Worm (Caenorhabditis elegans): ENCODE measurements around the gene T11F9.21.

The T11F9.21 gene

DNA sequence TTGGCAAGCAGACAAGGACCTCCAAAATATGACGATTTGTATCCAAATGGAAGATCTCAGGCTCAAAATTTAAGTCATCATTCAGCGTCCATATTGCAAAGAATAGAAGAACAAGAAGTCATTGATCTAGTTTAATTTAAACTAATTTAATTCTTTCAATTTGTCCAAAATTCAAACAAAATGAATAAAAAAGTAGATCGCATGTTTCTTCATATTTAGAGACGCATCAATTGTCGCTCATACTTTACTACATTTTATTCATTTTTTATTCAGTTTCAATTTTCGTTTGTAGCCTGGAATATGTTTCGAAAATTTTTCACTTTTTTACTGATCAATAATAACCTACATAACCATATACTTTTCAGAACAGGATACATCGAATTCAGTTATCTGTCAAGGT lies at the start of gene T11F9.21:
Gene T11F9.21, plus strand, starts transcription at position 301 of the 400 bp plus-strand sequence.
- no peak for TF ChIP-seq aptf-2 (GFP tag; conservative IDR thresholded peaks at IDR 0.05)
- no peak for TF ChIP-seq athp-1 (tag; optimal IDR thresholded peaks at IDR 0.05)
- TF ChIP-seq ZK185.1 (tag; optimal IDR thresholded peaks at IDR 0.05; ENCODE audit: poor library complexity, severe bottlenecking): no peak
- no peak for TF ChIP-seq nfya-1 (tag; optimal IDR thresholded peaks at IDR 0.05; ENCODE audit: borderline replicate concordance, insufficient read depth)
- no peak for TF ChIP-seq nhr-179 (tag; optimal IDR thresholded peaks at IDR 0.05)
- TF ChIP-seq ama-1 (optimal IDR thresholded peaks at IDR 0.05): no peak
- TF ChIP-seq ama-1 (GFP tag; optimal IDR thresholded peaks at IDR 0.05): no peak
- no peak for TF ChIP-seq rcor-1 (GFP tag; IDR thresholded peaks at IDR 0.05)
- no peak for TF ChIP-seq lsl-1 (GFP tag; optimal IDR thresholded peaks at IDR 0.05)
- no peak for TF ChIP-seq F22D6.2 (tag; optimal IDR thresholded peaks at IDR 0.05)
- no peak for TF ChIP-seq mel-28 (tag; optimal IDR thresholded peaks at IDR 0.05; ENCODE audit: borderline replicate concordance)
- TF ChIP-seq zim-3 (tag; optimal IDR thresholded peaks at IDR 0.05): no peak
- TF ChIP-seq ets-4 (GFP tag; optimal IDR thresholded peaks at IDR 0.05): no peak
- TF ChIP-seq lag-1 (GFP tag; IDR thresholded peaks at IDR 0.05): no peak
- TF ChIP-seq gei-17 (GFP tag; optimal IDR thresholded peaks at IDR 0.05): no peak
- TF ChIP-seq nhr-120 (GFP tag; IDR thresholded peaks at IDR 0.05): no peak
- no peak for TF ChIP-seq madf-10 (tag; optimal IDR thresholded peaks at IDR 0.05)
- no peak for TF ChIP-seq chd-7 (tag; optimal IDR thresholded peaks at IDR 0.05)
- TF ChIP-seq zfh-2 (GFP tag; conservative IDR thresholded peaks at IDR 0.05): no peak

DNA sequence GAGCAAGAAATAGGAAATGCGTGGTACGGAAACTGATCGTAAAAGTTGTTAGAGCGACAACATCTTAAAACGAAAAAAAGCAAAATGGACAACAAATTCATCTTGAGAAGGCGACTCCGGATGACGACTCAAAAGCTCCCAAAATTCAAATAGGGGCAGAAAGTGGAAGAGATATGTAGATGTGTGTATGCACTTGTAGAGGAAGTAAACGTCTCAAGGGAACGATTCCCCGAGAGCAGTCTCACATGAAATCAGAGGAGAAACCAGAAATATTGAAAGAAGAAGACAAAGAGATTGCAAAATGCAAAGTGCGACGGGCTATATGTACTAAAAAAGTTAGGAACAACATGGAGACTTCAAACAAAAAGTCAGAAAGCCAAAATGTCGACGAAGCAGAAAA lies 49.1 kb upstream of the T11F9.21 start, which contains the start of gene F57B7.2:
Gene F57B7.2, minus strand, starts transcription at position 101 of the 400 bp plus-strand sequence.
- TF ChIP-seq efl-1 (GFP tag; optimal IDR thresholded peaks at IDR 0.05): no peak
- TF ChIP-seq snpc-3.4 (tag; optimal IDR thresholded peaks at IDR 0.05): no peak
- no peak for TF ChIP-seq ceh-27 (GFP tag; optimal IDR thresholded peaks at IDR 0.05)
- TF ChIP-seq B0336.3 (GFP tag; IDR thresholded peaks at IDR 0.05): no peak
- no peak for TF ChIP-seq mes-4 (tag; optimal IDR thresholded peaks at IDR 0.05)
- TF ChIP-seq hlh-12 (tag; optimal IDR thresholded peaks at IDR 0.05): no peak
- no peak for TF ChIP-seq sea-2 (GFP tag; IDR thresholded peaks at IDR 0.05)
- TF ChIP-seq rcor-1 (GFP tag; IDR thresholded peaks at IDR 0.05): no peak
- no peak for TF ChIP-seq C17E4.6 (GFP tag; IDR thresholded peaks at IDR 0.05)
- TF ChIP-seq K11D2.4 (GFP tag; IDR thresholded peaks at IDR 0.05): no peak
- TF ChIP-seq mcd-1 (GFP tag; IDR thresholded peaks at IDR 0.05): no peak
- no peak for TF ChIP-seq egl-18 (GFP tag; IDR thresholded peaks at IDR 0.05)
- TF ChIP-seq die-1 (tag; optimal IDR thresholded peaks at IDR 0.05): no peak
- TF ChIP-seq ekl-4 (GFP tag; IDR thresholded peaks at IDR 0.05): no peak
- no peak for TF ChIP-seq bed-2 (GFP tag; IDR thresholded peaks at IDR 0.05)
- no peak for TF ChIP-seq hrde-1 (tag; optimal IDR thresholded peaks at IDR 0.05; ENCODE audit: borderline replicate concordance)
- no peak for TF ChIP-seq ceh-40 (GFP tag; IDR thresholded peaks at IDR 0.05)

- no peak for TF ChIP-seq Y53F4B.3 (GFP tag; IDR thresholded peaks at IDR 0.05)
- no peak for TF ChIP-seq sdz-38 (tag; optimal IDR thresholded peaks at IDR 0.05)
- TF ChIP-seq cebp-2 (GFP tag; IDR thresholded peaks at IDR 0.05): 0 out of 2 replicates have a peak, but pooled peaks have one; percentile 37
- TF ChIP-seq chd-7 (tag; optimal IDR thresholded peaks at IDR 0.05): no peak
- TF ChIP-seq somi-1 (GFP tag; optimal IDR thresholded peaks at IDR 0.05): no peak
- no peak for TF ChIP-seq T26A5.8 (tag; optimal IDR thresholded peaks at IDR 0.05)
- no peak for TF ChIP-seq ztf-25 (GFP tag; IDR thresholded peaks at IDR 0.05)
- no peak for TF ChIP-seq K11D2.4 (GFP tag; IDR thresholded peaks at IDR 0.05)
- TF ChIP-seq snpc-1.3 (tag; optimal IDR thresholded peaks at IDR 0.05; ENCODE audit: insufficient read depth): no peak
- no peak for TF ChIP-seq mcd-1 (GFP tag; IDR thresholded peaks at IDR 0.05)
- no peak for TF ChIP-seq F23B12.7 (tag; optimal IDR thresholded peaks at IDR 0.05; ENCODE audit: insufficient read depth)
- TF ChIP-seq ztf-22 (GFP tag; optimal IDR thresholded peaks at IDR 0.05): no peak
- TF ChIP-seq F57A8.1 (GFP tag; optimal IDR thresholded peaks at IDR 0.05): no peak
- no peak for TF ChIP-seq Y95B8A.8 (GFP tag; IDR thresholded peaks at IDR 0.05)
- no peak for TF ChIP-seq ets-4 (GFP tag; optimal IDR thresholded peaks at IDR 0.05)
- TF ChIP-seq ztf-28 (GFP tag; IDR thresholded peaks at IDR 0.05): no peak
- no peak for TF ChIP-seq madf-8 (GFP tag; conservative IDR thresholded peaks at IDR 0.05)
- no peak for TF ChIP-seq T07F8.4 (tag; optimal IDR thresholded peaks at IDR 0.05)
Measured at ce11 chrV:11445375-11445774, 47.2 kb upstream of the T11F9.21 start.
